Worm (Caenorhabditis elegans) whole organism, L3 larva: Measurements from ENCODE around the gene nhr-128.

Experiments
- R02D3.7 ChIP-seq: fragments of 150-350 bp; optimal IDR thresholded peaks from 2 replicates; lab custom pipeline; 2014; ENCODE audit warnings: missing biosample characterization, missing genetic modification characterization
- ZK546.5 ChIP-seq: sonication (generic microtip); optimal IDR thresholded peaks from 2 replicates; lab custom pipeline; 2017; ENCODE audit warnings: missing biosample characterization, missing genetic modification characterization
- aly-2 ChIP-seq: fragments of 150-350 bp; optimal IDR thresholded peaks from 2 replicates; lab custom pipeline; 2014; ENCODE audit warnings: missing biosample characterization, missing genetic modification characterization
- ama-1 ChIP-seq: fragments of 150-350 bp; optimal IDR thresholded peaks from 2 replicates; lab custom pipeline; 2018
- ceh-16 ChIP-seq: sonication (generic microtip); optimal IDR thresholded peaks from 2 replicates; lab custom pipeline; 2017; ENCODE audit warnings: missing biosample characterization, missing genetic modification characterization
- ceh-9 ChIP-seq: sonication (generic microtip); optimal IDR thresholded peaks from 2 replicates; lab custom pipeline; 2018; ENCODE audit warnings: missing biosample characterization, missing genetic modification characterization
- egl-27 ChIP-seq: sonication (generic microtip); optimal IDR thresholded peaks from 4 replicates; lab custom pipeline; 2017; ENCODE audit warnings: missing biosample characterization, missing genetic modification reagents, missing genetic modification characterization
- egl-5 ChIP-seq: fragments of 150-350 bp; optimal IDR thresholded peaks from 2 replicates; lab custom pipeline; 2017; ENCODE audit warnings: missing biosample characterization, missing genetic modification reagents, missing genetic modification characterization, inconsistent platforms
- elt-1 ChIP-seq: fragments of 150-350 bp; optimal IDR thresholded peaks from 2 replicates; lab custom pipeline; 2014; ENCODE audit warnings: missing biosample characterization, missing genetic modification characterization
- elt-2 ChIP-seq: sonication (generic microtip); optimal IDR thresholded peaks from 2 replicates; lab custom pipeline; 2016; ENCODE audit warnings: missing genetic modification reagents, mild to moderate bottlenecking, missing genetic modification characterization, missing compliant biosample characterization
- eor-1 ChIP-seq, 2 experiments: fragments of 150-350 bp; optimal IDR thresholded peaks; 2 replicates each; lab custom pipeline; 2014 to 2018; ENCODE audit warnings: missing biosample characterization in 2 of 2, missing genetic modification characterization in 2 of 2
- fkh-10 ChIP-seq: sonication (generic microtip); optimal IDR thresholded peaks from 2 replicates; lab custom pipeline; 2017; ENCODE audit warnings: missing biosample characterization, missing genetic modification reagents, missing genetic modification characterization
- fkh-2 ChIP-seq: fragments of 150-350 bp; optimal IDR thresholded peaks from 2 replicates; lab custom pipeline; 2014; ENCODE audit warnings: missing biosample characterization, missing genetic modification reagents, missing genetic modification characterization
- hmg-11 ChIP-seq: sonication (generic microtip); optimal IDR thresholded peaks from 2 replicates; lab custom pipeline; 2016; ENCODE audit warnings: missing genetic modification characterization, missing compliant biosample characterization
- jun-1 ChIP-seq: fragments of 150-350 bp; optimal IDR thresholded peaks from 2 replicates; lab custom pipeline; 2014; ENCODE audit warnings: missing biosample characterization, missing genetic modification reagents, missing genetic modification characterization
- lin-15B ChIP-seq: fragments of 150-350 bp; optimal IDR thresholded peaks from 2 replicates; lab custom pipeline; 2014; ENCODE audit warnings: missing biosample characterization, missing genetic modification characterization
- mdl-1 ChIP-seq: fragments of 150-350 bp; optimal IDR thresholded peaks from 2 replicates; lab custom pipeline; 2014; ENCODE audit warnings: missing biosample characterization, missing genetic modification characterization
- mml-1 ChIP-seq: fragments of 150-350 bp; sonication (generic microtip); optimal IDR thresholded peaks from 3 replicates; lab custom pipeline; 2014; ENCODE audit warnings: missing biosample characterization, missing genetic modification characterization
- nfya-1 ChIP-seq: sonication (generic microtip); optimal IDR thresholded peaks from 2 replicates; lab custom pipeline; 2017; ENCODE audit warnings: missing genetic modification characterization, mild to moderate bottlenecking, missing compliant biosample characterization, antibody characterized with exemption, moderate library complexity; ENCODE audit not compliant: insufficient read depth
- nhr-23 ChIP-seq: fragments of 150-350 bp; optimal IDR thresholded peaks from 2 replicates; lab custom pipeline; 2014; ENCODE audit warnings: missing biosample characterization, missing genetic modification reagents, missing genetic modification characterization
- nhr-43 ChIP-seq: sonication (generic microtip); optimal IDR thresholded peaks from 2 replicates; lab custom pipeline; 2016; ENCODE audit warnings: mild to moderate bottlenecking, missing genetic modification characterization, missing compliant biosample characterization; ENCODE audit not compliant: poor library complexity, severe bottlenecking
- nhr-76 ChIP-seq: fragments of 150-350 bp; sonication (generic microtip); optimal IDR thresholded peaks from 5 replicates; lab custom pipeline; 2014; ENCODE audit warnings: missing biosample characterization, missing genetic modification characterization
- nhr-77 ChIP-seq: fragments of 150-350 bp; optimal IDR thresholded peaks from 2 replicates; lab custom pipeline; 2014; ENCODE audit warnings: missing biosample characterization, missing genetic modification characterization
- pha-4 ChIP-seq: fragments of 150-350 bp; optimal IDR thresholded peaks from 2 replicates; lab custom pipeline; 2014; ENCODE audit warnings: missing biosample characterization, missing genetic modification reagents, missing genetic modification characterization
- pqm-1 ChIP-seq: fragments of 150-350 bp; optimal IDR thresholded peaks from 2 replicates; lab custom pipeline; 2017; ENCODE audit warnings: missing biosample characterization, missing genetic modification characterization, inconsistent platforms
- sea-2 ChIP-seq: fragments of 150-350 bp; sonication (generic microtip); optimal IDR thresholded peaks from 4 replicates; lab custom pipeline; 2014; ENCODE audit warnings: missing biosample characterization, missing genetic modification reagents, missing genetic modification characterization
- skn-1 ChIP-seq: fragments of 150-350 bp; optimal IDR thresholded peaks from 2 replicates; lab custom pipeline; 2014; ENCODE audit warnings: missing biosample characterization, missing genetic modification characterization
- snpc-4 ChIP-seq: fragments of 150-350 bp; optimal IDR thresholded peaks from 2 replicates; lab custom pipeline; 2014; ENCODE audit warnings: missing biosample characterization, missing genetic modification characterization
- tbx-2 ChIP-seq: sonication (generic microtip); optimal IDR thresholded peaks from 2 replicates; lab custom pipeline; 2016; ENCODE audit warnings: mild to moderate bottlenecking, missing genetic modification characterization, missing compliant biosample characterization
- unc-39 ChIP-seq: sonication (generic microtip); optimal IDR thresholded peaks from 4 replicates; lab custom pipeline; 2017; ENCODE audit warnings: missing biosample characterization, missing genetic modification characterization
- ztf-11 ChIP-seq: fragments of 150-350 bp; optimal IDR thresholded peaks from 2 replicates; lab custom pipeline; 2014; ENCODE audit warnings: missing biosample characterization, missing genetic modification characterization
- ztf-4 ChIP-seq: fragments of 150-350 bp; optimal IDR thresholded peaks from 2 replicates; lab custom pipeline; 2014; ENCODE audit warnings: missing biosample characterization, missing genetic modification characterization

The nhr-128 gene

DNA sequence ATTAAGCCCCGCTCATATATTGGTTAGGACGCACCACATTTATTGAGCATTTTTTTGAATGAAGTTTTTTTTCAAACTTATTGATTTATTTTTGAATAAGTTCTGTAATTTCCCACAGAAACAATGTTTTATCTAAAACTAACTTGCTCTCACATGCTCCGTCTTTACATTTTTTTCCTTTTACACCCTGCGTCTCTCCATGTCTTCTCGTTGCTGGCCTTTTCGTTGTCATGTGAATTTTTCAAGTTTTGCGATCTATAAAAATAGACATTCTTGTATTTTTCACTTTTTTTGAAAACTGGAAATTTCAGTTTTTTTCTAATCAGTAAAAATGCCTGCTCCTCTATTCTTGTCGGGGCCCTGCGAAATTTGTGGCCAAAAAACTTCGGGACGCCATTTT, 9.0 kb downstream of the nhr-128 start, which contains the start of gene nhr-134:
Gene nhr-134, plus strand, starts transcription at position 312 of the 400 bp plus-strand sequence.
- TF ChIP-seq snpc-4 (peak; percentile 34), ztf-4 (tag; lab: Kevin White, UChicago) (no peak), mml-1 (no peak), fkh-2 (tag; lab: Kevin White, UChicago) (no peak), nhr-77 (tag; lab: Kevin White, UChicago) (no peak), hmg-11 (tag; lab: Kevin White, UChicago) (no peak), tbx-2 (tag; lab: Kevin White, UChicago) (no peak), eor-1 (tag; optimal IDR thresholded peaks at IDR 0.05; lab: Kevin White, UChicago) (no peak), unc-39 (tag; lab: Kevin White, UChicago) (no peak), elt-2 (tag; lab: Kevin White, UChicago) (peak; percentile 53), ama-1 (lab: Kevin White, UChicago) (no peak), ZK546.5 (tag; lab: Kevin White, UChicago) (no peak), nhr-43 (tag; lab: Kevin White, UChicago) (no peak), nfya-1 (tag; lab: Kevin White, UChicago) (no peak), ztf-11 (no peak), mdl-1 (no peak), egl-27 (no peak), sea-2 (GFP tag; lab: Kevin White, UChicago) (no peak), pha-4 (tag; lab: Kevin White, UChicago) (peak; percentile 63), R02D3.7 (tag; lab: Kevin White, UChicago) (no peak), skn-1 (tag; lab: Kevin White, UChicago) (no peak), elt-1 (tag; lab: Kevin White, UChicago) (no peak), nhr-23 (no peak), ceh-9 (tag; lab: Kevin White, UChicago) (no peak)

DNA sequence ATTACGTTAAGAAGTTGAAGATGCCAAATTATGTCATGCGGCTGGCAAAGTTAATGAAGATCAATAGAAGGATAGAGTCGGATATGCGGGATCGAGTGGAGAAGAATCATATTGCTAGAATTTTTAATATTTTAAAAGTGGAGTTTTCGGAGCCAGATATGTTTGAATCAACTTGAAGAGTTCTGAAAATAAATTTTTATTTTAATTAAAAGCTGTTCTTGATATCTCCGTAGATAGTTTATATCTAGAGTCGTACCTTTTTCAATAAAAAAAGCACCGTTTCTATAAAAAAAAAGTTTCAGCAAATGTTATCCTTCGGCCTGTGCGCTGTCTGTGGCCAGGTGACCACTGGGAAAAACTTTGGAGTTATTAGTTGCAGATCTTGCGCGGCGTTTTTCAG, 11.3 kb downstream of the nhr-128 start, which contains the start of gene nhr-96:
Gene nhr-96, plus strand, starts transcription at position 301 of the 400 bp plus-strand sequence.
- TF ChIP-seq fkh-10 (GFP tag; lab: Kevin White, UChicago) (no peak), ama-1 (lab: Kevin White, UChicago) (no peak), egl-27 (no peak), jun-1 (tag; lab: Kevin White, UChicago) (no peak), nhr-43 (tag; lab: Kevin White, UChicago) (no peak), eor-1 (tag; optimal IDR thresholded peaks at IDR 0.05; lab: Kevin White, UChicago) (no peak)

DNA sequence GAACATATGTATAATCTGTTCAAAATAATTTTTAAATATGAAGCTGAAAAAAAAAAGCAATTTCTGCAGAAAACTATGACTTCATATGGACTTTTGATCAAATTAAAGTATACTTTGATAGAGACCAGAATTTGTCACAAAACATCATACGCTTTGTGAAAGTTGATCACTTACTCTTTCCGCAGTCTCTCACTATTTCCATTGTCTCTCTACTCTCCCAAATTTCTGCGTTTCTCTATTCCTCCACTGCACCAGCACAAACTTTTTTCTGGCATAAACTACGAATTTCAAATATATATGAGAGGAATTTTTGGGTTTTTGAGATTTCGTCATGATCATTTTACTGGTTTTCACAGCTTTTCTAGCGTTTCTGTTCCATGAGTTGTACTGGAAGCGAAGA, 14.0 kb downstream of the nhr-128 start, which contains the start of gene cyp-33C4:
Gene cyp-33C4, plus strand, starts transcription at position 293 of the 400 bp plus-strand sequence.
- TF ChIP-seq elt-1 (tag; lab: Kevin White, UChicago) = no peak
- no peak for TF ChIP-seq nhr-76 (tag; lab: Kevin White, UChicago)
- TF ChIP-seq tbx-2 (tag; lab: Kevin White, UChicago) = no peak
- TF ChIP-seq hmg-11 (tag; lab: Kevin White, UChicago) = peak; percentile 47
- peak; percentile 43 for TF ChIP-seq elt-2 (tag; lab: Kevin White, UChicago)
- no peak for TF ChIP-seq aly-2 (tag; lab: Kevin White, UChicago)
- peak; percentile 63 for TF ChIP-seq pqm-1
- peak; percentile 25 for TF ChIP-seq jun-1 (tag; lab: Kevin White, UChicago)
- TF ChIP-seq lin-15B (tag; lab: Kevin White, UChicago) = no peak
- TF ChIP-seq nfya-1 (tag; lab: Kevin White, UChicago) = peak; percentile 38
- TF ChIP-seq pha-4 (tag; lab: Kevin White, UChicago) = peak; percentile 39
- TF ChIP-seq, all 47 proteins: peak for 6

DNA sequence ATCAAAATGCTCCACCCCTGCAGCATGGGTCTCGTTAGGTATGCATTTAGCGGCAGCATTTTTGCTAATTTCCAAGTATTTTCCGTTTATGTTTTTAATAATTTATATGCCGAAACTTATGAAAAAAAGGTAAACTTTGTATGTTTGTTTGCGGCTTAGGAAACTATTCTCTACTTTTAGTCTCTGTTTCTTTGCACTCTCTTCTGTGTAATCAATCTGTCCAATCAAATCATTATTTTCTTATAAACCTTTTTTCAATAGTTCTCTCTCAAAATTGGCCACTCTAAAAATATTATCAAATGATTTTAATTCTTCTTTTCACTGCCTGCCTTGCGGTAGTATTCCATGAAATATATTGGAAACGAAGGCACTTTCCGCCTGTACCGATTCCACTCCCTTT, 16.1 kb downstream of the nhr-128 start:
- TF ChIP-seq lin-15B (tag; lab: Kevin White, UChicago) (no peak), jun-1 (tag; lab: Kevin White, UChicago) (no peak), pha-4 (tag; lab: Kevin White, UChicago) (peak; percentile 57), elt-2 (tag; lab: Kevin White, UChicago) (peak; percentile 26), pqm-1 (peak; percentile 8), R02D3.7 (tag; lab: Kevin White, UChicago) (no peak)

DNA sequence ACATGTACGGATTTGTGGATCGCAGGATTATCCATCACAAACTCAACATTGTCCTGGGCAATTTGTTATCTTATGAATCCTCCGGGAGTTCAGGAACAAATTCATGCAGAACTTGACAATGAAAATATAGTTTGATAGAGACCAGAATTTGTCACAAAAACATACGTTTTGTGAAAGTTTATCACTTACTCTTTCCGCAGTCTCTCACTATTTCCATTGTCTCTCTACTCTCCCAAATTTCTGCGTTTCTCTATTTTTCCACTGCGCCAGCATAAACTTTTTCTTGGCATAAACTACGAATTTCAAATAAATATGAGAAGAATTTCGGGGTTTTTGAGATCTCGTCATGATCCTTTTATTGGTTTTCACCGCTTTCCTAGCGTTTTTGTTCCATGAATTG, 20.8 kb downstream of the nhr-128 start, which contains the start of gene cyp-33C3:
Gene cyp-33C3, plus strand, starts transcription at position 149 of the 400 bp plus-strand sequence.
- TF ChIP-seq egl-5 (no peak), elt-2 (tag; lab: Kevin White, UChicago) (peak; percentile 18), ztf-11 (no peak), ceh-16 (tag; lab: Kevin White, UChicago) (no peak), aly-2 (tag; lab: Kevin White, UChicago) (no peak), nhr-76 (tag; lab: Kevin White, UChicago) (no peak)
